Worm (Caenorhabditis elegans) whole organism, L4/young adult: Measurements from ENCODE around the gene cdc-25.4.

ENCODE experiments used
- W03F9.2 ChIP-seq: fragments of 150-350 bp; optimal IDR thresholded peaks from 2 replicates; lab custom pipeline; 2014; ENCODE audit warnings: missing biosample characterization, missing genetic modification characterization
- dao-5 ChIP-seq: sonication (generic microtip); optimal IDR thresholded peaks from 2 replicates; lab custom pipeline; 2016; ENCODE audit warnings: missing genotype, missing genetic modification characterization, moderate library complexity, missing compliant biosample characterization
- him-1 ChIP-seq: sonication (generic microtip); optimal IDR thresholded peaks from 2 replicates; lab custom pipeline; 2016; ENCODE audit warnings: missing genotype, missing genetic modification reagents, missing genetic modification characterization, missing compliant biosample characterization

DNA sequence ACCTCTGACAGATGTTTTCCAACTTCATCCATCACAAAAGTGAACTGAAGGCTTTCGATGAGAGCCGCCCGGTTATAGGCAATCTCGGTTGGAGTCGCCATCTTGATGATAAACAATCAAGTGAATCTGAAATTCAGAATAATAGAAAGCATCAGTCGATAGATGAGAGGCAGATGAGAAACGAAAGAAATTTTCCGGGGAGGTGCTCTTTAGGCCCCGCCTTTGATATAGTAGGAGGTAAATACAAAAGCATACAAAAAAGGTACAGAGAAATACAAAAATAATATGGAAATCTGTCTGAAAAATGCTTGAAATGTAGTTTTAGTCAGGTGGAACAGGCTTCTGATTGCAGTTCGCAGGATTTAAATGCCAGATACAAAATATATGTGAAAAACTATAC is 6.6 kb downstream of the cdc-25.4 start, which contains the start of gene srd-1:
- TF ChIP-seq him-1 = no peak
- TF ChIP-seq W03F9.2 (tag; lab: Kevin White, UChicago) = no peak
- TF ChIP-seq dao-5 (tag; lab: Kevin White, UChicago) = no peak
